Fruit fly (Drosophila melanogaster) whole organism, prepupa: ENCODE results near the gene SmydA-4.

Experiments used
- Blimp-1 ChIP-seq: fragments of 200-800 bp; sonication (Bioruptor generic); optimal IDR thresholded peaks from 3 replicates; lab custom pipeline; 2017; ENCODE audit warnings: missing biosample characterization, missing genetic modification characterization, mild to moderate bottlenecking, moderate library complexity, missing genetic modification reagents
- CG10631 ChIP-seq: fragments of 200-800 bp; sonication (Bioruptor generic); optimal IDR thresholded peaks from 2 replicates; lab custom pipeline; 2016; ENCODE audit warnings: missing biosample characterization, missing genetic modification characterization
- CG10669 ChIP-seq: fragments of 200-800 bp; sonication (Bioruptor generic); optimal IDR thresholded peaks from 3 replicates; lab custom pipeline; 2018; ENCODE audit warnings: missing biosample characterization, mild to moderate bottlenecking, missing genetic modification characterization, moderate library complexity
- CG11294 ChIP-seq: fragments of 200-800 bp; sonication (Bioruptor generic); IDR thresholded peaks from 2 replicates; pipeline ENCODE4 v1.3.6; 2022; ENCODE audit warnings: missing biosample characterization, missing genetic modification characterization
- CG11762 ChIP-seq: fragments of 200-800 bp; sonication (Bioruptor generic); optimal IDR thresholded peaks from 3 replicates; lab custom pipeline; 2016; ENCODE audit warnings: missing biosample characterization, missing genetic modification characterization; ENCODE audit not compliant: insufficient read depth
- CG1621 ChIP-seq: fragments of 200-800 bp; sonication (Bioruptor generic); optimal IDR thresholded peaks from 3 replicates; lab custom pipeline; 2018; ENCODE audit warnings: missing biosample characterization, mild to moderate bottlenecking, missing genetic modification characterization
- CG16779 ChIP-seq: fragments of 200-800 bp; sonication (Bioruptor generic); optimal IDR thresholded peaks from 3 replicates; lab custom pipeline; 2017; ENCODE audit warnings: missing biosample characterization, mild to moderate bottlenecking, missing genetic modification characterization
- CG3032 ChIP-seq: fragments of 200-800 bp; optimal IDR thresholded peaks from 2 replicates; lab custom pipeline; 2019; ENCODE audit warnings: missing biosample characterization, mild to moderate bottlenecking, missing genetic modification characterization, moderate library complexity
- CG31627 ChIP-seq: fragments of 200-800 bp; sonication (Bioruptor generic); optimal IDR thresholded peaks from 3 replicates; lab custom pipeline; 2016; ENCODE audit warnings: missing biosample characterization, missing genetic modification characterization
- CG32006 ChIP-seq: fragments of 200-800 bp; sonication (Bioruptor generic); optimal IDR thresholded peaks from 3 replicates; lab custom pipeline; 2017; ENCODE audit warnings: missing biosample characterization, mild to moderate bottlenecking, missing genetic modification characterization
- CG34406 ChIP-seq: fragments of 200-800 bp; sonication (Bioruptor generic); optimal IDR thresholded peaks from 3 replicates; lab custom pipeline; 2016; ENCODE audit warnings: missing biosample characterization, missing genetic modification characterization
- CG3919 ChIP-seq: fragments of 200-800 bp; sonication (Bioruptor generic); optimal IDR thresholded peaks from 3 replicates; lab custom pipeline; 2016; ENCODE audit warnings: missing biosample characterization, missing genetic modification characterization
- CG4318 ChIP-seq: fragments of 200-800 bp; sonication (Bioruptor generic); optimal IDR thresholded peaks from 3 replicates; lab custom pipeline; 2017; ENCODE audit warnings: missing biosample characterization, mild to moderate bottlenecking, missing genetic modification characterization
- CG6163 ChIP-seq: fragments of 200-800 bp; sonication (Bioruptor generic); IDR thresholded peaks from 3 replicates; pipeline ENCODE4 v1.3.6; 2022; ENCODE audit warnings: missing biosample characterization, missing genetic modification characterization
- CG6276 ChIP-seq: fragments of 200-800 bp; sonication (Bioruptor generic); optimal IDR thresholded peaks from 2 replicates; lab custom pipeline; 2017; ENCODE audit warnings: missing biosample characterization, mild to moderate bottlenecking, missing genetic modification characterization
- CG6808 ChIP-seq: fragments of 200-800 bp; sonication (Bioruptor generic); optimal IDR thresholded peaks from 3 replicates; lab custom pipeline; 2017; ENCODE audit warnings: missing biosample characterization, missing genetic modification characterization, mild to moderate bottlenecking, moderate library complexity, missing genetic modification reagents
- CG6854 ChIP-seq: fragments of 200-800 bp; sonication (Bioruptor generic); optimal IDR thresholded peaks from 2 replicates; lab custom pipeline; 2017; ENCODE audit warnings: missing biosample characterization, mild to moderate bottlenecking, missing genetic modification characterization
- CG7368 ChIP-seq: fragments of 200-800 bp; sonication (Bioruptor generic); optimal IDR thresholded peaks from 3 replicates; lab custom pipeline; 2016; ENCODE audit warnings: missing biosample characterization, missing genetic modification characterization
- CG8119 ChIP-seq: fragments of 200-800 bp; sonication (Bioruptor generic); IDR thresholded peaks from 3 replicates; pipeline ENCODE4 v1.3.6; 2022; ENCODE audit warnings: missing biosample characterization, missing genetic modification characterization
- CG8319 ChIP-seq: fragments of 200-800 bp; sonication (Bioruptor generic); optimal IDR thresholded peaks from 3 replicates; lab custom pipeline; 2016; ENCODE audit warnings: missing biosample characterization, missing genetic modification characterization
- Eip78C ChIP-seq: fragments of 200-800 bp; sonication (Bioruptor generic); peaks from one replicate; lab custom pipeline; 2016; ENCODE audit warnings: missing biosample characterization, missing genetic modification characterization
- Eip93F ChIP-seq: fragments of 200-800 bp; sonication (Bioruptor generic); optimal IDR thresholded peaks from 2 replicates; lab custom pipeline; 2016; ENCODE audit warnings: missing biosample characterization, mild to moderate bottlenecking, missing genetic modification characterization
- Ets96B ChIP-seq: fragments of 200-800 bp; optimal IDR thresholded peaks from 2 replicates; lab custom pipeline; 2019; ENCODE audit warnings: missing biosample characterization, mild to moderate bottlenecking, missing genetic modification characterization, moderate library complexity
- Gug ChIP-seq: fragments of 200-800 bp; sonication (Bioruptor generic); IDR thresholded peaks from 2 replicates; pipeline ENCODE4 v1.3.6; 2022; ENCODE audit warnings: missing biosample characterization, missing genetic modification characterization
- Hr38 ChIP-seq: sonication (Bioruptor generic); optimal IDR thresholded peaks from 2 replicates; lab custom pipeline; 2016; ENCODE audit warnings: missing biosample characterization, missing genetic modification characterization
- Hr39 ChIP-seq: fragments of 200-800 bp; sonication (Bioruptor generic); optimal IDR thresholded peaks from 2 replicates; lab custom pipeline; 2016; ENCODE audit warnings: missing biosample characterization, missing genetic modification characterization
- Hr4 ChIP-seq: fragments of 200-800 bp; sonication (Bioruptor generic); optimal IDR thresholded peaks from 3 replicates; lab custom pipeline; 2016; ENCODE audit warnings: missing biosample characterization, missing genetic modification characterization
- Lpt ChIP-seq: fragments of 200-800 bp; sonication (Bioruptor generic); optimal IDR thresholded peaks from 3 replicates; lab custom pipeline; 2016; ENCODE audit warnings: missing biosample characterization, missing genetic modification characterization
- Met ChIP-seq: fragments of 200-800 bp; sonication (Bioruptor generic); optimal IDR thresholded peaks from 3 replicates; lab custom pipeline; 2016; ENCODE audit warnings: missing biosample characterization, missing genetic modification characterization
- OdsH ChIP-seq: fragments of 200-800 bp; sonication (Bioruptor generic); optimal IDR thresholded peaks from 3 replicates; lab custom pipeline; 2016; ENCODE audit warnings: missing biosample characterization, missing genetic modification characterization
- Smox ChIP-seq: fragments of 200-800 bp; sonication (Bioruptor generic); optimal IDR thresholded peaks from 3 replicates; lab custom pipeline; 2016; ENCODE audit warnings: missing biosample characterization, missing genetic modification characterization
- Sox14 ChIP-seq: fragments of 200-800 bp; sonication (Bioruptor generic); optimal IDR thresholded peaks from 3 replicates; lab custom pipeline; 2016; ENCODE audit warnings: missing biosample characterization, missing genetic modification characterization
- achi ChIP-seq: fragments of 200-800 bp; sonication (Bioruptor generic); optimal IDR thresholded peaks from 3 replicates; lab custom pipeline; 2016; ENCODE audit warnings: missing biosample characterization, missing genetic modification characterization
- acj6 ChIP-seq: fragments of 200-800 bp; sonication (Bioruptor generic); optimal IDR thresholded peaks from 3 replicates; lab custom pipeline; 2016; ENCODE audit warnings: missing biosample characterization, missing genetic modification characterization
- cyc ChIP-seq: fragments of 200-800 bp; sonication (Bioruptor generic); optimal IDR thresholded peaks from 3 replicates; lab custom pipeline; 2016; ENCODE audit warnings: missing biosample characterization, missing genetic modification characterization
- dac ChIP-seq: fragments of 200-800 bp; sonication (Bioruptor generic); optimal IDR thresholded peaks from 2 replicates; lab custom pipeline; 2017; ENCODE audit warnings: missing biosample characterization, mild to moderate bottlenecking, missing genetic modification characterization
- eg ChIP-seq: fragments of 200-800 bp; sonication (Bioruptor generic); IDR thresholded peaks from 3 replicates; pipeline ENCODE4 v1.3.6; 2022; ENCODE audit warnings: missing biosample characterization, missing genetic modification characterization
- fd59A ChIP-seq: fragments of 200-800 bp; sonication (Bioruptor generic); optimal IDR thresholded peaks from 2 replicates; lab custom pipeline; 2017; ENCODE audit warnings: missing biosample characterization, mild to moderate bottlenecking, missing genetic modification characterization, missing genetic modification reagents
- fd85E ChIP-seq: fragments of 200-800 bp; sonication (Bioruptor generic); optimal IDR thresholded peaks from 3 replicates; lab custom pipeline; 2016; ENCODE audit warnings: missing biosample characterization, missing genetic modification characterization
- lz ChIP-seq: fragments of 200-800 bp; sonication (Bioruptor generic); optimal IDR thresholded peaks from 3 replicates; lab custom pipeline; 2016; ENCODE audit warnings: missing biosample characterization, missing genetic modification characterization
- net ChIP-seq: fragments of 200-800 bp; sonication (Bioruptor generic); optimal IDR thresholded peaks from 3 replicates; lab custom pipeline; 2016; ENCODE audit warnings: missing biosample characterization, missing genetic modification characterization
- salr ChIP-seq, 2 experiments: fragments of 200-800 bp; sonication (Bioruptor generic); optimal IDR thresholded peaks; 3 replicates each; lab custom pipeline; 2016 to 2018; ENCODE audit warnings: missing biosample characterization in 2 of 2, missing genetic modification characterization in 2 of 2, mild to moderate bottlenecking in 1 of 2
- spab ChIP-seq: fragments of 200-800 bp; sonication (Bioruptor generic); optimal IDR thresholded peaks from 2 replicates; lab custom pipeline; 2017; ENCODE audit warnings: missing biosample characterization, mild to moderate bottlenecking, missing genetic modification characterization, missing genetic modification reagents
- ss ChIP-seq, 2 experiments: fragments of 200-800 bp; sonication (Bioruptor generic); optimal IDR thresholded peaks; 2 replicates in 1 of 2; 3 replicates in 1 of 2; lab custom pipeline; 2017 to 2018; ENCODE audit warnings: mild to moderate bottlenecking in 2 of 2, missing biosample characterization in 2 of 2, missing genetic modification characterization in 2 of 2, moderate library complexity in 1 of 2
- svp ChIP-seq: fragments of 200-800 bp; sonication (Bioruptor generic); peaks from one replicate; lab custom pipeline; 2016; ENCODE audit warnings: missing biosample characterization, missing genetic modification characterization
- topi ChIP-seq: fragments of 200-800 bp; sonication (Bioruptor generic); optimal IDR thresholded peaks from 3 replicates; lab custom pipeline; 2016; ENCODE audit warnings: missing biosample characterization, missing genetic modification characterization

The SmydA-4 gene

dm6 chrX:11063070-11063469 lies 18.5 kb downstream of the SmydA-4 start, which contains the start of gene CG1537:
Gene CG1537 (minus strand): TSS chrX:11063170.
- TF ChIP-seq spab (GFP tag; lab: Kevin White, UChicago) (no peak), Hr39 (GFP tag; lab: Kevin White, UChicago) (no peak), CG11762 (GFP tag; lab: Kevin White, UChicago) (no peak), Hr38 (GFP tag; lab: Kevin White, UChicago) (no peak), CG32006 (GFP tag; lab: Kevin White, UChicago) (no peak), CG4318 (GFP tag; lab: Kevin White, UChicago) (no peak), CG11294 (no peak), Hr4 (GFP tag; lab: Kevin White, UChicago) (no peak), dac (GFP tag; lab: Kevin White, UChicago) (no peak), ss (GFP tag; optimal IDR thresholded peaks at IDR 0.05; lab: Kevin White, UChicago) (no peak)

- TF ChIP-seq CG6808 (GFP tag; lab: Kevin White, UChicago), result no peak
- TF ChIP-seq svp (GFP tag; lab: Kevin White, UChicago), result peak; percentile 37
Observed at dm6 chrX:11066252-11066651, 21.7 kb downstream of the SmydA-4 start, which contains the start of gene CG15203. Gene CG15203 (plus strand): TSS chrX:11066552.

dm6 chrX:11081242-11081641 lies 36.7 kb downstream of the SmydA-4 start:
- peak; percentile 9 for TF ChIP-seq Smox (GFP tag; lab: Kevin White, UChicago)
- peak; percentile 41 for TF ChIP-seq fd59A (GFP tag; lab: Kevin White, UChicago)
- TF ChIP-seq Hr38 (GFP tag; lab: Kevin White, UChicago), result no peak
- peak; percentile 71 for TF ChIP-seq CG32006 (GFP tag; lab: Kevin White, UChicago)
- 0 out of 3 replicates have a peak, but pooled peaks have one; percentile 48 for TF ChIP-seq CG6163 (GFP tag; lab: Robert Waterston, UW)
- TF ChIP-seq CG3919 (GFP tag; lab: Kevin White, UChicago), result peak; percentile 33
- TF ChIP-seq CG34406 (GFP tag; lab: Kevin White, UChicago), result peak; percentile 32
- TF ChIP-seq net (GFP tag; lab: Kevin White, UChicago), result peak; percentile 23
- peak; percentile 41; the same call in 1 of the 2 replicates for TF ChIP-seq CG11294
- peak; percentile 34 for TF ChIP-seq Ets96B
- no peak for TF ChIP-seq Hr4 (GFP tag; lab: Kevin White, UChicago)
- peak; percentile 30 for TF ChIP-seq CG11762 (GFP tag; lab: Kevin White, UChicago)
- TF ChIP-seq achi (GFP tag; lab: Kevin White, UChicago), result peak; percentile 49
- no peak for TF ChIP-seq CG6854
- TF ChIP-seq CG7368 (GFP tag; lab: Kevin White, UChicago), result no peak
- no peak for TF ChIP-seq acj6 (GFP tag; lab: Kevin White, UChicago)
- peak; percentile 14 for TF ChIP-seq CG31627
- TF ChIP-seq Blimp-1 (GFP tag; lab: Kevin White, UChicago), result no peak
- TF ChIP-seq eg, result peak; percentile 79
- peak; percentile 30 for TF ChIP-seq topi
- TF ChIP-seq CG16779 (tag; lab: Kevin White, UChicago), result no peak
- peak; percentile 32 for TF ChIP-seq CG4318 (GFP tag; lab: Kevin White, UChicago)
- TF ChIP-seq Eip93F, result no peak
- peak; percentile 34 for TF ChIP-seq Sox14 (GFP tag; lab: Kevin White, UChicago)
- peak; percentile 26 for TF ChIP-seq cyc (GFP tag; lab: Kevin White, UChicago)
- peak; percentile 13 for TF ChIP-seq CG1621
- TF ChIP-seq Met (GFP tag; lab: Kevin White, UChicago), result no peak
- peak; percentile 6 for TF ChIP-seq Lpt (GFP tag; lab: Kevin White, UChicago)
- peak; percentile 16 to 22 for TF ChIP-seq salr (GFP tag; optimal IDR thresholded peaks at IDR 0.05; lab: Kevin White, UChicago)
- TF ChIP-seq lz (GFP tag; lab: Kevin White, UChicago), result no peak
- peak; percentile 71 for TF ChIP-seq CG8119 (GFP tag; lab: Robert Waterston, UW)
- TF ChIP-seq ss (GFP tag; optimal IDR thresholded peaks at IDR 0.05; lab: Kevin White, UChicago), result no peak
- TF ChIP-seq OdsH, result peak; percentile 64
- peak; percentile 80 for TF ChIP-seq Eip78C
- no peak for TF ChIP-seq CG8319
- peak; percentile 60 for TF ChIP-seq CG10669 (GFP tag; lab: Kevin White, UChicago)
- peak; percentile 56 for TF ChIP-seq CG6276 (GFP tag; lab: Kevin White, UChicago)
- peak; percentile 33 for TF ChIP-seq Hr39 (GFP tag; lab: Kevin White, UChicago)
- peak; percentile 45 for TF ChIP-seq CG10631 (GFP tag; lab: Kevin White, UChicago)
- TF ChIP-seq fd85E (GFP tag; lab: Kevin White, UChicago), result no peak
- TF ChIP-seq Gug, result peak; percentile 54
- TF ChIP-seq CG3032 (tag; lab: Kevin White, UChicago), result no peak
